Fruit fly (Drosophila melanogaster) whole organism, embryonic: Measurements from ENCODE around the gene dmrt93B.

ENCODE experiments used
- Abd-B ChIP-seq: fragments of 200-800 bp; sonication (Bioruptor generic); optimal IDR thresholded peaks from 2 replicates; lab custom pipeline; 2018; ENCODE audit warnings: missing biosample characterization, mild to moderate bottlenecking, missing genetic modification characterization, moderate library complexity
- CG10462 ChIP-seq: fragments of 200-800 bp; sonication (Bioruptor generic); optimal IDR thresholded peaks from 2 replicates; lab custom pipeline; 2016; ENCODE audit warnings: missing biosample characterization, missing genetic modification characterization
- CG12071 ChIP-seq: fragments of 200-800 bp; sonication (Bioruptor generic); optimal IDR thresholded peaks from 3 replicates; lab custom pipeline; 2018; ENCODE audit warnings: missing biosample characterization, mild to moderate bottlenecking, missing genetic modification characterization
- CG12155 ChIP-seq: fragments of 200-800 bp; sonication (Bioruptor generic); optimal IDR thresholded peaks from 3 replicates; lab custom pipeline; 2016; ENCODE audit warnings: missing biosample characterization, missing genetic modification characterization
- CG18011 ChIP-seq: fragments of 200-800 bp; sonication (Bioruptor generic); optimal IDR thresholded peaks from 2 replicates; lab custom pipeline; 2017; ENCODE audit warnings: missing biosample characterization, missing genetic modification characterization, mild to moderate bottlenecking, moderate library complexity, missing genotype
- CG18476 ChIP-seq: fragments of 200-800 bp; sonication (Bioruptor generic); optimal IDR thresholded peaks from 2 replicates; lab custom pipeline; 2016; ENCODE audit warnings: missing biosample characterization, mild to moderate bottlenecking, missing genetic modification characterization
- CG3407 ChIP-seq: fragments of 200-800 bp; sonication (Bioruptor generic); optimal IDR thresholded peaks from 2 replicates; lab custom pipeline; 2018; ENCODE audit warnings: missing biosample characterization, mild to moderate bottlenecking, missing genetic modification characterization
- CG3838 ChIP-seq: fragments of 200-800 bp; sonication (Bioruptor generic); optimal IDR thresholded peaks from 3 replicates; lab custom pipeline; 2016; ENCODE audit warnings: missing biosample characterization, missing genetic modification characterization
- CG4617 ChIP-seq: fragments of 200-800 bp; sonication (Bioruptor generic); optimal IDR thresholded peaks from 3 replicates; lab custom pipeline; 2016; ENCODE audit warnings: missing biosample characterization, missing genetic modification characterization, borderline replicate concordance
- CG6813 ChIP-seq: fragments of 200-800 bp; sonication (Bioruptor generic); optimal IDR thresholded peaks from 2 replicates; lab custom pipeline; 2017; ENCODE audit warnings: missing biosample characterization, missing genetic modification characterization, mild to moderate bottlenecking, moderate library complexity, missing genetic modification reagents
- CG7745 ChIP-seq: fragments of 200-800 bp; sonication (Bioruptor generic); optimal IDR thresholded peaks from 2 replicates; lab custom pipeline; 2018; ENCODE audit warnings: missing biosample characterization, mild to moderate bottlenecking, missing genetic modification characterization, moderate library complexity
- CG8281 ChIP-seq: fragments of 200-800 bp; sonication (Bioruptor generic); optimal IDR thresholded peaks from 2 replicates; lab custom pipeline; 2018; ENCODE audit warnings: missing biosample characterization, mild to moderate bottlenecking, missing genetic modification characterization, moderate library complexity
- CG9727 ChIP-seq: fragments of 200-800 bp; sonication (Bioruptor generic); optimal IDR thresholded peaks from 3 replicates; lab custom pipeline; 2017; ENCODE audit warnings: missing biosample characterization, mild to moderate bottlenecking, missing genetic modification characterization
- CHES-1-like ChIP-seq: fragments of 200-800 bp; sonication (Bioruptor generic); optimal IDR thresholded peaks from 2 replicates; lab custom pipeline; 2016; ENCODE audit warnings: missing biosample characterization, missing genetic modification characterization
- Dfd ChIP-seq, 2 experiments: fragments of >200 bp; optimal IDR thresholded peaks; 2 replicates each; lab custom pipeline; 2017; ENCODE audit warnings: missing biosample characterization in 2 of 2, missing genetic modification characterization in 2 of 2
- Dip3 ChIP-seq: fragments of 200-800 bp; sonication (Bioruptor generic); optimal IDR thresholded peaks from 3 replicates; lab custom pipeline; 2016; ENCODE audit warnings: missing biosample characterization, missing genetic modification characterization
- Doc3 ChIP-seq: fragments of 200-800 bp; sonication (Bioruptor generic); IDR thresholded peaks from 3 replicates; pipeline ENCODE4 v1.3.6; 2022; ENCODE audit warnings: missing biosample characterization, missing genetic modification characterization; ENCODE audit not compliant: partially characterized antibody
- Ets97D ChIP-seq: fragments of 200-800 bp; sonication (Bioruptor generic); optimal IDR thresholded peaks from 3 replicates; lab custom pipeline; 2016; ENCODE audit warnings: missing biosample characterization, missing genetic modification characterization
- Hsf ChIP-seq: fragments of 200-800 bp; sonication (Bioruptor generic); optimal IDR thresholded peaks from 3 replicates; lab custom pipeline; 2016; ENCODE audit warnings: missing biosample characterization, missing genetic modification characterization
- MTF-1 ChIP-seq: fragments of 200-800 bp; sonication (Bioruptor generic); optimal IDR thresholded peaks from 2 replicates; lab custom pipeline; 2018; ENCODE audit warnings: missing biosample characterization, mild to moderate bottlenecking, missing genetic modification characterization, borderline replicate concordance
- Mes4 ChIP-seq: fragments of 200-800 bp; sonication (Bioruptor generic); optimal IDR thresholded peaks from 2 replicates; lab custom pipeline; 2016; ENCODE audit warnings: missing biosample characterization, missing genetic modification characterization
- Optix ChIP-seq: fragments of 200-800 bp; sonication (Bioruptor generic); IDR thresholded peaks from 3 replicates; pipeline ENCODE4 v1.3.6; 2022; ENCODE audit warnings: missing biosample characterization, missing genetic modification characterization
- Sox102F ChIP-seq: fragments of 200-800 bp; sonication (Bioruptor generic); optimal IDR thresholded peaks from 2 replicates; lab custom pipeline; 2018; ENCODE audit warnings: missing biosample characterization, mild to moderate bottlenecking, missing genetic modification characterization, moderate library complexity
- Ssrp ChIP-seq: fragments of 200-800 bp; sonication (Bioruptor generic); optimal IDR thresholded peaks from 2 replicates; lab custom pipeline; 2018; ENCODE audit warnings: missing biosample characterization, mild to moderate bottlenecking, missing genetic modification characterization, moderate library complexity
- Xrp1 ChIP-seq: fragments of 200-800 bp; sonication (Bioruptor generic); IDR thresholded peaks from 2 replicates; pipeline ENCODE4 v1.3.6; 2022; ENCODE audit warnings: missing biosample characterization, missing genetic modification characterization
- YL-1 ChIP-seq: fragments of 200-800 bp; sonication (Bioruptor generic); optimal IDR thresholded peaks from 3 replicates; lab custom pipeline; 2017; ENCODE audit warnings: missing biosample characterization, mild to moderate bottlenecking, missing genetic modification characterization
- crol ChIP-seq: fragments of 200-800 bp; sonication (Bioruptor generic); IDR thresholded peaks from 2 replicates; pipeline ENCODE4 v1.3.6; 2022; ENCODE audit warnings: missing biosample characterization, missing genetic modification characterization
- cwo ChIP-seq: fragments of 200-800 bp; sonication (Bioruptor generic); optimal IDR thresholded peaks from 3 replicates; lab custom pipeline; 2017; ENCODE audit warnings: missing biosample characterization, missing genetic modification characterization, mild to moderate bottlenecking, moderate library complexity, missing genetic modification reagents
- dimm ChIP-seq: fragments of 200-800 bp; sonication (Bioruptor generic); IDR thresholded peaks from 2 replicates; pipeline ENCODE4 v1.3.6; 2022; ENCODE audit warnings: missing biosample characterization, missing genetic modification characterization
- dm ChIP-seq: fragments of 200-800 bp; sonication (Bioruptor generic); optimal IDR thresholded peaks from 3 replicates; lab custom pipeline; 2016; ENCODE audit warnings: missing biosample characterization, missing genetic modification characterization
- dpn ChIP-seq, 2 experiments: fragments of 200-800 bp; sonication (Bioruptor generic); optimal IDR thresholded peaks; 3 replicates each; lab custom pipeline; 2016; ENCODE audit warnings: missing biosample characterization in 2 of 2, missing genetic modification characterization in 2 of 2
- grau ChIP-seq: fragments of 200-800 bp; optimal IDR thresholded peaks from 3 replicates; lab custom pipeline; 2019; ENCODE audit warnings: missing biosample characterization, mild to moderate bottlenecking, missing genetic modification characterization, moderate library complexity
- gsb ChIP-seq: fragments of 200-800 bp; sonication (Bioruptor generic); IDR thresholded peaks from 2 replicates; pipeline ENCODE4 v1.3.6; 2022; ENCODE audit warnings: missing biosample characterization, missing genetic modification characterization
- gsb-n ChIP-seq: fragments of 200-800 bp; sonication (Bioruptor generic); optimal IDR thresholded peaks from 3 replicates; lab custom pipeline; 2018; ENCODE audit warnings: missing biosample characterization, mild to moderate bottlenecking, missing genetic modification characterization
- ham ChIP-seq: fragments of 200-800 bp; sonication (Bioruptor generic); IDR thresholded peaks from 2 replicates; pipeline ENCODE4 v1.3.6; 2022; ENCODE audit warnings: missing biosample characterization, missing genetic modification characterization
- insv ChIP-seq, 2 experiments: fragments of 200-800 bp; sonication (Bioruptor generic); optimal IDR thresholded peaks; 3 replicates each; lab custom pipeline; 2016 to 2018; ENCODE audit warnings: missing biosample characterization in 2 of 2, missing genetic modification characterization in 2 of 2
- jigr1 ChIP-seq: fragments of 200-800 bp; sonication (Bioruptor generic); IDR thresholded peaks from 3 replicates; pipeline ENCODE4 v1.3.6; 2022; ENCODE audit warnings: missing biosample characterization, missing genetic modification characterization
- jing ChIP-seq: fragments of 200-800 bp; sonication (Bioruptor generic); optimal IDR thresholded peaks from 2 replicates; lab custom pipeline; 2018; ENCODE audit warnings: missing biosample characterization, mild to moderate bottlenecking, missing genetic modification characterization
- kni ChIP-seq: fragments of 200-800 bp; sonication (Bioruptor generic); optimal IDR thresholded peaks from 3 replicates; lab custom pipeline; 2017; ENCODE audit warnings: mild to moderate bottlenecking, missing biosample characterization, missing genetic modification reagents, missing genetic modification characterization
- knrl ChIP-seq: fragments of 200-800 bp; sonication (Bioruptor generic); IDR thresholded peaks from 3 replicates; pipeline ENCODE4 v1.3.6; 2022; ENCODE audit warnings: missing biosample characterization, missing genetic modification characterization; ENCODE audit not compliant: partially characterized antibody
- maf-S ChIP-seq: fragments of 200-800 bp; sonication (Bioruptor generic); optimal IDR thresholded peaks from 2 replicates; lab custom pipeline; 2016; ENCODE audit warnings: missing biosample characterization, missing genetic modification characterization
- nau ChIP-seq: fragments of 200-800 bp; sonication (Bioruptor generic); optimal IDR thresholded peaks from 3 replicates; lab custom pipeline; 2017; ENCODE audit warnings: missing biosample characterization, mild to moderate bottlenecking, missing genetic modification characterization, missing genetic modification reagents
- nmo ChIP-seq: fragments of 200-800 bp; sonication (Bioruptor generic); optimal IDR thresholded peaks from 2 replicates; lab custom pipeline; 2018; ENCODE audit warnings: missing biosample characterization, mild to moderate bottlenecking, missing genetic modification characterization, moderate library complexity
- row ChIP-seq: fragments of 200-800 bp; sonication (Bioruptor generic); IDR thresholded peaks from 3 replicates; pipeline ENCODE4 v1.3.6; 2022; ENCODE audit warnings: missing biosample characterization, missing genetic modification characterization
- run ChIP-seq: fragments of 200-800 bp; sonication (Bioruptor generic); optimal IDR thresholded peaks from 3 replicates; lab custom pipeline; 2018; ENCODE audit warnings: missing biosample characterization, mild to moderate bottlenecking, missing genetic modification characterization
- tx ChIP-seq: fragments of 200-800 bp; sonication (Bioruptor generic); optimal IDR thresholded peaks from 2 replicates; lab custom pipeline; 2016; ENCODE audit warnings: missing biosample characterization, missing genetic modification characterization
- unc-4 ChIP-seq: fragments of 200-800 bp; sonication (Bioruptor generic); IDR thresholded peaks from 2 replicates; pipeline ENCODE4 v1.3.6; 2022; ENCODE audit warnings: missing biosample characterization, missing genetic modification characterization; ENCODE audit not compliant: partially characterized antibody
- vfl ChIP-seq: fragments of 200-800 bp; sonication (Bioruptor generic); optimal IDR thresholded peaks from 2 replicates; lab custom pipeline; 2016; ENCODE audit warnings: missing biosample characterization, missing genetic modification characterization
- wor ChIP-seq: fragments of 200-800 bp; sonication (Bioruptor generic); IDR thresholded peaks from 2 replicates; pipeline ENCODE4 v1.3.6; 2022; ENCODE audit warnings: missing biosample characterization, missing genetic modification characterization

dmrt93B gene

DNA sequence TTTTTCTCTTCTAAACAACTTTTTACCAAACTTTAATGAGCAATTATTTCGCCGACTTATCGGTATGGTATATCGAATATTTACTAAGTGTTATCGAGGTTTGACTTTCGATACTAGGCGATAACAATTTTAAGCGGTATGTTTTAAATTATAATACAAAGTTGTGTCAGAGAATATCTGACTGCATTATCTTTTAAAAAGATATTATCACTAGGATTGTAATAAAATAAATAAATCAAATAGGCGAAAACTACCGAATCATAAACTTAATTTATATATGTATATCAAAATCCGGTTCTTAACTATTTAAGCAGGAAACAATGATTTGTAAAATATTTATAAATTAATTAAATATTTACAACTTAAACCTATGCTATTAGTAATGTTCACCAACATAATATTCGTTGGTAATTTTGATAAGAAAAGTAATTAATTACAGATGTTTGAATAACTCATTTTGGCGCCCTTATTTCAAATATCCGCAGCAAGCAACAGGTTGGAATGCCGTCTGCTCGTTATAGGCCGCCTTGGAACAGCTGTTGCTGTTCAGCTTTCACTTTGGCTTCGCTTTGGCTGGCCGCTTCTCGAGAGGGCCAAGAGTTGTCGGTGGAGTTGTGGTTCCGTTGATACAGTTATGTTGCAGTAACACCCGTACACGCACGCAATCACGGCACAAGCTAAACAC is 34.2 kb downstream of the dmrt93B start, which contains the start of the genes Sec15 and rtet (continued):
- TF ChIP-seq Xrp1 (GFP tag; lab: Robert Waterston, UW) (peak; percentile 80), gsb (peak; percentile 45; the same call in 1 of the 2 replicates), MTF-1 (GFP tag; lab: Kevin White, UChicago) (no peak), kni (peak; percentile 10), row (GFP tag; lab: Robert Waterston, UW) (peak; percentile 53; the same call in 2 of the 3 replicates), dimm (GFP tag; lab: Robert Waterston, UW) (no peak), Doc3 (0 out of 3 replicates have a peak, but pooled peaks have one; percentile 43), maf-S (GFP tag; lab: Kevin White, UChicago) (no peak), CHES-1-like (GFP tag; lab: Kevin White, UChicago) (peak; percentile 56), gsb-n (tag; lab: Kevin White, UChicago) (no peak), YL-1 (peak; percentile 16), CG18476 (peak; percentile 64), ham (GFP tag; lab: Robert Waterston, UW) (no peak), Abd-B (peak; percentile 35), jigr1 (GFP tag; lab: Robert Waterston, UW) (no peak), unc-4 (GFP tag; lab: Robert Waterston, UW) (peak; percentile 68), insv (GFP tag; optimal IDR thresholded peaks at IDR 0.05; lab: Kevin White, UChicago) (peak in 1 of 2 experiments; percentile 15), CG10462 (GFP tag; lab: Kevin White, UChicago) (no peak), wor (GFP tag; lab: Robert Waterston, UW) (no peak), Dfd (GFP tag; optimal IDR thresholded peaks at IDR 0.05; lab: Kevin White, UChicago) (no peak), nau (GFP tag; lab: Kevin White, UChicago) (no peak), Optix (GFP tag; lab: Robert Waterston, UW) (peak; percentile 54; the same call in 2 of the 3 replicates), CG7745 (tag; lab: Kevin White, UChicago) (no peak), CG12071 (no peak), grau (tag; lab: Kevin White, UChicago) (peak; percentile 71), run (no peak), nmo (GFP tag; lab: Kevin White, UChicago) (peak; percentile 78), Sox102F (GFP tag; lab: Kevin White, UChicago) (peak; percentile 78), CG3407 (GFP tag; lab: Kevin White, UChicago) (no peak), cwo (GFP tag; lab: Kevin White, UChicago) (peak; percentile 39), Ssrp (tag; lab: Kevin White, UChicago) (peak; percentile 72), CG9727 (GFP tag; lab: Kevin White, UChicago) (peak; percentile 79), crol (GFP tag; lab: Robert Waterston, UW) (no peak), tx (peak; percentile 19), Hsf (GFP tag; lab: Kevin White, UChicago) (peak; percentile 60), CG18011 (GFP tag; lab: Kevin White, UChicago) (peak; percentile 17), vfl (GFP tag; lab: Kevin White, UChicago) (no peak), Mes4 (GFP tag; lab: Kevin White, UChicago) (peak; percentile 3), jing (GFP tag; lab: Kevin White, UChicago) (no peak), CG6813 (no peak), CG12155 (GFP tag; lab: Kevin White, UChicago) (peak; percentile 55), Dip3 (GFP tag; lab: Kevin White, UChicago) (peak; percentile 17), Ets97D (peak; percentile 17), dm (GFP tag; lab: Kevin White, UChicago) (peak; percentile 24), CG8281 (tag; lab: Kevin White, UChicago) (no peak), CG4617 (peak; percentile 17), dpn (GFP tag; optimal IDR thresholded peaks at IDR 0.05; lab: Kevin White, UChicago) (peak in 1 of 2 experiments; percentile 72), CG3838 (GFP tag; lab: Kevin White, UChicago) (no peak), knrl (peak; percentile 73; the same call in 2 of the 3 replicates)
